Worm (Caenorhabditis elegans) whole organism, midembryonic: Measurements from ENCODE around the gene spr-2.

Experiments
- T22C8.4 ChIP-seq: fragments of 200-800 bp; sonication (Bioruptor generic); IDR thresholded peaks from 2 replicates; pipeline ENCODE4 v1.3.6; 2022; ENCODE audit warnings: missing genetic modification characterization, missing compliant biosample characterization
- cog-1 ChIP-seq: sonication (generic microtip); optimal IDR thresholded peaks from 2 replicates; lab custom pipeline; 2016; ENCODE audit warnings: missing genetic modification characterization, missing compliant biosample characterization
- flt-1 ChIP-seq: fragments of 200-800 bp; sonication (Bioruptor generic); IDR thresholded peaks from 2 replicates; pipeline ENCODE4 v1.3.6; 2022; ENCODE audit warnings: missing genetic modification characterization, missing compliant biosample characterization
- med-1 ChIP-seq: sonication (generic microtip); optimal IDR thresholded peaks from 2 replicates; lab custom pipeline; 2017; ENCODE audit warnings: missing genetic modification characterization, mild to moderate bottlenecking, missing compliant biosample characterization, antibody characterized with exemption, missing genetic modification reagents; ENCODE audit not compliant: insufficient read depth
- ref-1 ChIP-seq: fragments of 200-800 bp; sonication (Bioruptor generic); conservative IDR thresholded peaks from 2 replicates; pipeline ENCODE4 v1.3.6; 2022; ENCODE audit warnings: missing genetic modification reagents, missing genetic modification characterization, missing compliant biosample characterization
- ztf-23 ChIP-seq: fragments of 200-800 bp; sonication (Bioruptor generic); IDR thresholded peaks from 2 replicates; pipeline ENCODE4 v1.3.6; 2022; ENCODE audit warnings: missing genetic modification reagents, missing genetic modification characterization, missing compliant biosample characterization
- ztf-29 ChIP-seq: fragments of 200-800 bp; sonication (Bioruptor generic); IDR thresholded peaks from 2 replicates; pipeline ENCODE4 v1.3.6; 2022; ENCODE audit warnings: missing genetic modification reagents, missing genetic modification characterization, missing compliant biosample characterization

DNA sequence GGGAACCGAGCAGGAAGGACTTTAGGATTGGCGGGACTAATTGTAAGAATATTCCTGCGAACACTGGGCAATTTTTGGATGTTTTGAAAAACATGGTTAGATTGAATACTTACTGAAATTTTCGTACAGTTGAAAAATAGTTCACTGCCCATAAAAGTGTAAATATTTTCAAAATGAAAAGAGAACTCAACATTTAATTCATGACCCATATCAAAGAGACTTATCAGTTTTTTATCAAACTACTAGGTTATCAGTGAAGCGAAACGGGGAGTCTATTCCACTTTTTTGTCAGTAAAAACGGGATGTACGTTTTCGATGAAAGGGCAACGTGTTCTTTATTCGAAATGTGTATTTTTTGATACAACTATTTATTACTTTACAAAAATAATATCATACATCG, 45.3 kb upstream of the spr-2 start:
- TF ChIP-seq ztf-29 (GFP tag; lab: Robert Waterston, UW) (no peak), cog-1 (tag; lab: Kevin White, UChicago) (no peak), T22C8.4 (no peak), ref-1 (no peak), flt-1 (GFP tag; lab: Robert Waterston, UW) (no peak), med-1 (GFP tag; lab: Kevin White, UChicago) (no peak), ztf-23 (GFP tag; lab: Robert Waterston, UW) (no peak)
